Worm (Caenorhabditis elegans): Measurements from ENCODE around the gene efl-2.

DNA sequence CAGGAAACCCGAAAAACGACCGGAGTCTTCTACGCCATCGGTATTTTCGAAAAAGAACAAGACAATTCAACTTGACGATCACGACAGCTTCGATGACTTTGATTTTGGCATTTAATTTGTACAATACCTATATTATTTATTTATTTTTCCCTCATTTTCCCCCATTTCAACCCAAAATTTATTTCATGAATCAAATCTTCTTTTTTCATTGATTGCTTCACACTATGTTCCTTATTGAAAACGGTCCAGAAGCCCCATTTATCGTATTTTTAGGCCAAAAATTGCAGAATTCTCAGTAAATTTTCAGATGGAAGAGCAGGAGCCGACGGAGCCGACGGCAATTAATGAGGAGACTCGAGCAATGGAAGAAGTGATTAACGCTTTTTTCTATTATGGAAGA is 18.3 kb downstream of the efl-2 start, which contains the start of gene Y48E1C.2:
- TF ChIP-seq ztf-11 (tag; optimal IDR thresholded peaks at IDR 0.05) (no peak), nhr-25 (tag; optimal IDR thresholded peaks at IDR 0.05) (no peak), fos-1 (tag; optimal IDR thresholded peaks at IDR 0.05) (no peak), fkh-2 (tag; optimal IDR thresholded peaks at IDR 0.05) (no peak), daf-12 (tag; optimal IDR thresholded peaks at IDR 0.05) (no peak)
